Fruit fly (Drosophila melanogaster) whole organism, embryonic: Measurements from ENCODE around the gene RhoGAP100F.

ENCODE experiments used
- Asciz ChIP-seq: fragments of 200-800 bp; sonication (Bioruptor generic); optimal IDR thresholded peaks from 2 replicates; lab custom pipeline; 2017; ENCODE audit warnings: missing biosample characterization, mild to moderate bottlenecking, missing genetic modification characterization, missing genetic modification reagents
- BtbVII ChIP-seq: fragments of 200-800 bp; sonication (Bioruptor generic); optimal IDR thresholded peaks from 3 replicates; lab custom pipeline; 2017; ENCODE audit warnings: missing biosample characterization, mild to moderate bottlenecking, missing genetic modification characterization
- CG1024 ChIP-seq: fragments of 200-800 bp; sonication (Bioruptor generic); IDR thresholded peaks from 2 replicates; pipeline ENCODE4 v1.3.6; 2022; ENCODE audit warnings: missing biosample characterization, missing genetic modification characterization
- CG10267 ChIP-seq: fragments of 200-800 bp; sonication (Bioruptor generic); optimal IDR thresholded peaks from 2 replicates; lab custom pipeline; 2018; ENCODE audit warnings: missing biosample characterization, mild to moderate bottlenecking, missing genetic modification characterization, moderate library complexity
- CG10543 ChIP-seq: fragments of 200-800 bp; sonication (Bioruptor generic); optimal IDR thresholded peaks from 3 replicates; lab custom pipeline; 2017; ENCODE audit warnings: missing biosample characterization, mild to moderate bottlenecking, missing genetic modification characterization, moderate library complexity
- CG11398 ChIP-seq: fragments of 200-800 bp; sonication (Bioruptor generic); optimal IDR thresholded peaks from 2 replicates; lab custom pipeline; 2016; ENCODE audit warnings: missing biosample characterization, missing genetic modification characterization
- CG12155 ChIP-seq: fragments of 200-800 bp; sonication (Bioruptor generic); optimal IDR thresholded peaks from 3 replicates; lab custom pipeline; 2016; ENCODE audit warnings: missing biosample characterization, missing genetic modification characterization
- CG13296 ChIP-seq: fragments of 200-800 bp; sonication (Bioruptor generic); optimal IDR thresholded peaks from 3 replicates; lab custom pipeline; 2018; ENCODE audit warnings: missing biosample characterization, mild to moderate bottlenecking, missing genetic modification characterization
- CG15601 ChIP-seq: fragments of 200-800 bp; sonication (Bioruptor generic); optimal IDR thresholded peaks from 3 replicates; lab custom pipeline; 2019; ENCODE audit warnings: missing biosample characterization, mild to moderate bottlenecking, missing genetic modification characterization, moderate library complexity
- CG18599 ChIP-seq: fragments of 200-800 bp; sonication (Bioruptor generic); optimal IDR thresholded peaks from 3 replicates; lab custom pipeline; 2017; ENCODE audit warnings: missing biosample characterization, missing genetic modification characterization, mild to moderate bottlenecking, moderate library complexity, missing genetic modification reagents
- CG3995 ChIP-seq: fragments of 200-800 bp; sonication (Bioruptor generic); optimal IDR thresholded peaks from 3 replicates; lab custom pipeline; 2016; ENCODE audit warnings: missing biosample characterization, missing genetic modification characterization
- CG4282 ChIP-seq: fragments of 200-800 bp; sonication (Bioruptor generic); optimal IDR thresholded peaks from 2 replicates; lab custom pipeline; 2016; ENCODE audit warnings: missing biosample characterization, missing genetic modification characterization
- CG5180 ChIP-seq: fragments of 200-800 bp; sonication (Bioruptor generic); optimal IDR thresholded peaks from 3 replicates; lab custom pipeline; 2017; ENCODE audit warnings: missing biosample characterization, missing genetic modification characterization, mild to moderate bottlenecking, moderate library complexity, missing genetic modification reagents
- CG7357 ChIP-seq: fragments of 200-800 bp; sonication (Bioruptor generic); IDR thresholded peaks from 3 replicates; pipeline ENCODE4 v1.3.6; 2022; ENCODE audit warnings: missing biosample characterization, missing genetic modification characterization
- CG7786 ChIP-seq: fragments of 200-800 bp; sonication (Bioruptor generic); optimal IDR thresholded peaks from 2 replicates; lab custom pipeline; 2016; ENCODE audit warnings: missing biosample characterization, missing genetic modification characterization
- Deaf1 ChIP-seq: fragments of 200-800 bp; optimal IDR thresholded peaks from 3 replicates; lab custom pipeline; 2019; ENCODE audit warnings: missing biosample characterization, mild to moderate bottlenecking, missing genetic modification characterization, moderate library complexity
- Fer1 ChIP-seq: fragments of 200-800 bp; sonication (Bioruptor generic); optimal IDR thresholded peaks from 2 replicates; lab custom pipeline; 2017; ENCODE audit warnings: missing biosample characterization, mild to moderate bottlenecking, missing genetic modification characterization
- GATAe ChIP-seq: fragments of 200-800 bp; sonication (Bioruptor generic); conservative IDR thresholded peaks from 2 replicates; pipeline ENCODE4 v1.3.6; 2022; ENCODE audit warnings: missing biosample characterization, missing genetic modification characterization
- Gug ChIP-seq: fragments of 200-800 bp; sonication (Bioruptor generic); IDR thresholded peaks from 4 replicates; pipeline ENCODE4 v1.3.6; 2022; ENCODE audit warnings: missing biosample characterization, missing genetic modification characterization
- H2.0 ChIP-seq: fragments of 200-800 bp; sonication (Bioruptor generic); IDR thresholded peaks from 2 replicates; pipeline ENCODE4 v1.3.6; 2022; ENCODE audit warnings: missing biosample characterization, missing genetic modification characterization
- HLH3B ChIP-seq: fragments of 200-800 bp; sonication (Bioruptor generic); IDR thresholded peaks from 2 replicates; pipeline ENCODE4 v1.3.6; 2022; ENCODE audit warnings: missing biosample characterization, missing genetic modification characterization
- Hey ChIP-seq: fragments of 200-800 bp; sonication (Bioruptor generic); optimal IDR thresholded peaks from 3 replicates; lab custom pipeline; 2018; ENCODE audit warnings: missing biosample characterization, mild to moderate bottlenecking, missing genetic modification characterization
- MBD-R2 ChIP-seq: fragments of 200-800 bp; sonication (Bioruptor generic); IDR thresholded peaks from 2 replicates; pipeline ENCODE4 v1.3.6; 2022; ENCODE audit warnings: missing biosample characterization, missing genetic modification characterization
- Myb ChIP-seq: fragments of 200-800 bp; sonication (Bioruptor generic); optimal IDR thresholded peaks from 2 replicates; lab custom pipeline; 2016; ENCODE audit warnings: missing biosample characterization, missing genetic modification characterization
- PHDP ChIP-seq: fragments of 200-800 bp; sonication (Bioruptor generic); optimal IDR thresholded peaks from 3 replicates; lab custom pipeline; 2018; ENCODE audit warnings: missing biosample characterization, mild to moderate bottlenecking, missing genetic modification characterization, moderate library complexity
- Trl ChIP-seq, 3 experiments: fragments of >200 bp in 2 of 3; fragments of 200-800 bp in 1 of 3; sonication (Bioruptor generic) in 1 of 3; optimal IDR thresholded peaks; 2 replicates in 1 of 3; 3 replicates in 2 of 3; lab custom pipeline; 2016 to 2017; ENCODE audit warnings: missing biosample characterization in 1 of 3, missing genetic modification characterization in 1 of 3
- Xbp1 ChIP-seq: fragments of 200-800 bp; sonication (Bioruptor generic); optimal IDR thresholded peaks from 3 replicates; lab custom pipeline; 2016; ENCODE audit warnings: missing biosample characterization, mild to moderate bottlenecking, missing genetic modification characterization
- abd-A ChIP-seq: fragments of 200-800 bp; sonication (Bioruptor generic); optimal IDR thresholded peaks from 3 replicates; lab custom pipeline; 2019; ENCODE audit warnings: missing biosample characterization, mild to moderate bottlenecking, missing genetic modification characterization, moderate library complexity
- amos ChIP-seq: fragments of 200-800 bp; sonication (Bioruptor generic); IDR thresholded peaks from 2 replicates; pipeline ENCODE4 v1.3.6; 2022; ENCODE audit warnings: missing biosample characterization, missing genetic modification characterization; ENCODE audit not compliant: partially characterized antibody
- aop ChIP-seq: fragments of 200-800 bp; sonication (Bioruptor generic); IDR thresholded peaks from 2 replicates; pipeline ENCODE4 v1.3.6; 2022; ENCODE audit warnings: missing biosample characterization, missing genetic modification characterization
- bbx ChIP-seq: fragments of 200-800 bp; sonication (Bioruptor generic); IDR thresholded peaks from 2 replicates; pipeline ENCODE4 v1.3.6; 2022; ENCODE audit warnings: missing biosample characterization, missing genetic modification characterization; ENCODE audit not compliant: partially characterized antibody
- chif ChIP-seq, 2 experiments: fragments of 200-800 bp; sonication (Bioruptor generic); optimal IDR thresholded peaks; 3 replicates each; lab custom pipeline; 2016; ENCODE audit warnings: missing biosample characterization in 2 of 2, missing genetic modification characterization in 2 of 2
- chinmo ChIP-seq: fragments of 200-800 bp; sonication (Bioruptor generic); IDR thresholded peaks from 4 replicates; pipeline ENCODE4 v1.3.6; 2022; ENCODE audit warnings: missing biosample characterization, missing genetic modification characterization; ENCODE audit not compliant: partially characterized antibody
- crol ChIP-seq: fragments of 200-800 bp; sonication (Bioruptor generic); IDR thresholded peaks from 2 replicates; pipeline ENCODE4 v1.3.6; 2022; ENCODE audit warnings: missing biosample characterization, missing genetic modification characterization
- cwo ChIP-seq: fragments of 200-800 bp; sonication (Bioruptor generic); optimal IDR thresholded peaks from 3 replicates; lab custom pipeline; 2017; ENCODE audit warnings: missing biosample characterization, missing genetic modification characterization, mild to moderate bottlenecking, moderate library complexity, missing genetic modification reagents
- dimm ChIP-seq: fragments of 200-800 bp; sonication (Bioruptor generic); IDR thresholded peaks from 2 replicates; pipeline ENCODE4 v1.3.6; 2022; ENCODE audit warnings: missing biosample characterization, missing genetic modification characterization
- ftz-f1 ChIP-seq: fragments of 200-800 bp; sonication (Bioruptor generic); optimal IDR thresholded peaks from 2 replicates; lab custom pipeline; 2016; ENCODE audit warnings: missing biosample characterization, missing genetic modification characterization
- gt ChIP-seq: fragments of 200-800 bp; sonication (Bioruptor generic); IDR thresholded peaks from 2 replicates; pipeline ENCODE4 v1.3.6; 2022; ENCODE audit warnings: missing biosample characterization, missing genetic modification characterization
- ken ChIP-seq: fragments of 200-800 bp; sonication (Bioruptor generic); IDR thresholded peaks from 3 replicates; pipeline ENCODE4 v1.3.6; 2022; ENCODE audit warnings: missing biosample characterization, missing genetic modification characterization
- lab ChIP-seq: fragments of 200-800 bp; sonication (Bioruptor generic); optimal IDR thresholded peaks from 3 replicates; lab custom pipeline; 2017; ENCODE audit warnings: missing biosample characterization, missing genetic modification characterization, mild to moderate bottlenecking, moderate library complexity, missing genetic modification reagents
- lola ChIP-seq, 3 experiments: fragments of >200 bp in 2 of 3; fragments of 200-800 bp in 1 of 3; sonication (Bioruptor generic) in 1 of 3; optimal IDR thresholded peaks; 2 replicates each; lab custom pipeline; 2017 to 2019; ENCODE audit warnings: missing biosample characterization in 3 of 3, missing genetic modification characterization in 3 of 3, mild to moderate bottlenecking in 1 of 3, moderate library complexity in 1 of 3
- nerfin-1 ChIP-seq: fragments of 200-800 bp; sonication (Bioruptor generic); optimal IDR thresholded peaks from 3 replicates; lab custom pipeline; 2019; ENCODE audit warnings: missing biosample characterization, mild to moderate bottlenecking, missing genetic modification characterization, moderate library complexity
- run ChIP-seq: fragments of 200-800 bp; sonication (Bioruptor generic); optimal IDR thresholded peaks from 3 replicates; lab custom pipeline; 2018; ENCODE audit warnings: missing biosample characterization, mild to moderate bottlenecking, missing genetic modification characterization
- sens ChIP-seq: fragments of 200-800 bp; sonication (Bioruptor generic); peaks from one replicate; lab custom pipeline; 2016; ENCODE audit warnings: missing biosample characterization, missing genetic modification characterization
- slou ChIP-seq: fragments of 200-800 bp; sonication (Bioruptor generic); optimal IDR thresholded peaks from 3 replicates; lab custom pipeline; 2016; ENCODE audit warnings: missing biosample characterization, missing genetic modification characterization
- so ChIP-seq: fragments of 200-800 bp; sonication (Bioruptor generic); IDR thresholded peaks from 3 replicates; pipeline ENCODE4 v1.3.6; 2022; ENCODE audit warnings: missing biosample characterization, missing genetic modification characterization
- tin ChIP-seq: fragments of 200-800 bp; sonication (Bioruptor generic); optimal IDR thresholded peaks from 3 replicates; lab custom pipeline; 2016; ENCODE audit warnings: missing biosample characterization, missing genetic modification characterization
- wdn ChIP-seq: fragments of 200-800 bp; sonication (Bioruptor generic); IDR thresholded peaks from 2 replicates; pipeline ENCODE4 v1.3.6; 2022; ENCODE audit warnings: missing biosample characterization, missing genetic modification characterization
- zen2 ChIP-seq: fragments of 200-800 bp; sonication (Bioruptor generic); IDR thresholded peaks from 3 replicates; pipeline ENCODE4 v1.3.6; 2022; ENCODE audit warnings: missing biosample characterization, missing genetic modification characterization; ENCODE audit not compliant: partially characterized antibody
- zfh1 ChIP-seq: fragments of 200-800 bp; sonication (Bioruptor generic); IDR thresholded peaks from 3 replicates; pipeline ENCODE4 v1.3.6; 2022; ENCODE audit warnings: missing biosample characterization, missing genetic modification characterization

RhoGAP100F gene

dm6 chr3R:31812976-31813298 lies 528 bp downstream of the RhoGAP100F start (continued):
- no peak for TF ChIP-seq dimm
- TF ChIP-seq chif (GFP tag; optimal IDR thresholded peaks at IDR 0.05; lab: Kevin White, UChicago) = no peak
- no peak for TF ChIP-seq Xbp1 (GFP tag; lab: Kevin White, UChicago)
- no peak for TF ChIP-seq lola (GFP tag; optimal IDR thresholded peaks at IDR 0.05; lab: Kevin White, UChicago)
- no peak for TF ChIP-seq CG1024
- no peak for TF ChIP-seq sens (GFP tag; lab: Kevin White, UChicago)
- TF ChIP-seq bbx (GFP tag; lab: Robert Waterston, UW) = peak; percentile 68
- TF ChIP-seq, all 482 proteins: peak for 12

- TF ChIP-seq PHDP (tag; lab: Kevin White, UChicago) = no peak
- TF ChIP-seq ken (GFP tag; lab: Robert Waterston, UW) = no peak
- TF ChIP-seq CG5180 (GFP tag; lab: Kevin White, UChicago) = no peak
- no peak for TF ChIP-seq MBD-R2 (GFP tag; lab: Robert Waterston, UW)
- no peak for TF ChIP-seq wdn (GFP tag; lab: Robert Waterston, UW)
- TF ChIP-seq tin (GFP tag; lab: Kevin White, UChicago) = no peak
- no peak for TF ChIP-seq H2.0
- TF ChIP-seq Gug (GFP tag; lab: Robert Waterston, UW) = no peak
- TF ChIP-seq nerfin-1 = peak; percentile 50
- TF ChIP-seq gt (GFP tag; lab: Robert Waterston, UW) = no peak
- no peak for TF ChIP-seq CG10267 (tag; lab: Kevin White, UChicago)
- no peak for TF ChIP-seq cwo (GFP tag; lab: Kevin White, UChicago)
- TF ChIP-seq Myb (GFP tag; lab: Kevin White, UChicago) = no peak
- peak; percentile 56 for TF ChIP-seq abd-A (tag; lab: Kevin White, UChicago)
- peak; percentile 8 for TF ChIP-seq CG18599
- TF ChIP-seq Fer1 (GFP tag; lab: Kevin White, UChicago) = peak; percentile 18
- TF ChIP-seq Deaf1 (tag; lab: Kevin White, UChicago) = peak; percentile 40
- TF ChIP-seq slou (GFP tag; lab: Kevin White, UChicago) = no peak
- peak; percentile 5 for TF ChIP-seq CG10543 (GFP tag; lab: Kevin White, UChicago)
- no peak for TF ChIP-seq zfh1
- no peak for TF ChIP-seq so (GFP tag; lab: Robert Waterston, UW)
- TF ChIP-seq Asciz (GFP tag; lab: Kevin White, UChicago) = no peak
- TF ChIP-seq aop (GFP tag; lab: Robert Waterston, UW) = no peak
- no peak for TF ChIP-seq CG11398 (GFP tag; lab: Kevin White, UChicago)
- TF ChIP-seq Trl (optimal IDR thresholded peaks at IDR 0.05; lab: Kevin White, UChicago) = peak; percentile 29 to 61
- no peak for TF ChIP-seq Trl (GFP tag; optimal IDR thresholded peaks at IDR 0.05; lab: Kevin White, UChicago)
- TF ChIP-seq CG12155 (GFP tag; lab: Kevin White, UChicago) = no peak
- TF ChIP-seq ftz-f1 = no peak
- no peak for TF ChIP-seq CG15601
- TF ChIP-seq CG7786 (GFP tag; lab: Kevin White, UChicago) = no peak
- 0 out of 2 replicates have a peak, but pooled peaks have one; percentile 33 for TF ChIP-seq crol (GFP tag; lab: Robert Waterston, UW)
- TF ChIP-seq chinmo (GFP tag; lab: Robert Waterston, UW) = 0 out of 4 replicates have a peak, but pooled peaks have one; percentile 29
- TF ChIP-seq, all 482 proteins: peak for 9
Observed at dm6 chr3R:31822462-31822861, 10.1 kb downstream of the RhoGAP100F start.

dm6 chr3R:31824200-31824599 lies 11.8 kb downstream of the RhoGAP100F start:
- no peak for TF ChIP-seq CG4282 (GFP tag; lab: Kevin White, UChicago)
- TF ChIP-seq lab = peak; percentile 16
- no peak for TF ChIP-seq Hey (tag; lab: Kevin White, UChicago)
- TF ChIP-seq CG3995 = no peak
- TF ChIP-seq BtbVII (GFP tag; lab: Kevin White, UChicago) = no peak
- no peak for TF ChIP-seq amos (GFP tag; lab: Robert Waterston, UW)
- no peak for TF ChIP-seq run (tag; lab: Kevin White, UChicago)
- TF ChIP-seq zen2 (GFP tag; lab: Robert Waterston, UW) = 0 out of 3 replicates have a peak, but pooled peaks have one; percentile 10
- peak; percentile 0 for TF ChIP-seq CG13296 (GFP tag; lab: Kevin White, UChicago)
- TF ChIP-seq CG7357 (GFP tag; lab: Robert Waterston, UW) = no peak
- no peak for TF ChIP-seq GATAe (GFP tag; lab: Robert Waterston, UW)
- no peak for TF ChIP-seq HLH3B (GFP tag; lab: Robert Waterston, UW)
